Fruit fly (Drosophila melanogaster): ENCODE results near the gene miple1.

miple1 gene

dm6 chr3L:233251-233650 lies 33.8 kb upstream of the miple1 start, which contains the start of gene CG34453:
Gene CG34453, minus strand, starts transcription at chr3L:233351.
- TF ChIP-seq GATAd (GFP tag; optimal IDR thresholded peaks at IDR 0.05) (no peak), Vsx2 (GFP tag; optimal IDR thresholded peaks at IDR 0.05; ENCODE audit: partially characterized antibody) (no peak), Hnf4 (GFP tag; optimal IDR thresholded peaks at IDR 0.05) (no peak), ey (GFP tag; optimal IDR thresholded peaks at IDR 0.05) (no peak), brk (GFP tag; optimal IDR thresholded peaks at IDR 0.05) (no peak), rgr (GFP tag; optimal IDR thresholded peaks at IDR 0.05) (no peak), tai (GFP tag; optimal IDR thresholded peaks at IDR 0.05) (no peak), CG9705 (GFP tag; optimal IDR thresholded peaks at IDR 0.05) (no peak), br (GFP tag; optimal IDR thresholded peaks at IDR 0.05) (no peak), OdsH (GFP tag; optimal IDR thresholded peaks at IDR 0.05) (no peak), dl (GFP tag; optimal IDR thresholded peaks at IDR 0.05; ENCODE audit: insufficient read depth in 1 of 2, partially characterized antibody in 2 of 2) (no peak), Dif (GFP tag; optimal IDR thresholded peaks at IDR 0.05; ENCODE audit: partially characterized antibody) (no peak), dsf (GFP tag; optimal IDR thresholded peaks at IDR 0.05; ENCODE audit: borderline replicate concordance) (no peak), usp (GFP tag; optimal IDR thresholded peaks at IDR 0.05) (no peak), sage (GFP tag; optimal IDR thresholded peaks at IDR 0.05) (no peak)

DNA sequence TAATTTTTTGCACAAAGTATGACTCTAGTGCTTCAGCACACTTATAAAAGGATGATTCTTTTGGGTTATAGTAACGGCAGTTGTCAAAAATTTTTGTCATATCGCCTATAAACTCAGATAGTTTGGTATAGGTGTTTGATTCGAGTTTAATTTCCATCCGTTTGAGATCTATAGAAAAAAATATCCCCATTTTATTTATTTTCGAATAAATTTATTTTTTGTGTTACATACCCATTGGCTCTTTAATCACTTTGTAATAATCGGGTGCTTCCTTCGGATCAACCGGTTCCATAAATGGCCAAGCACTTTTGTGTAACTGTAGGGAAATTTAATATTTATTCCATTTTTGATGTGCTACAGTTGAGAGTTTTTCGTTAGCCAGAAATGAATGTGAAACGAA lies 32.8 kb upstream of the miple1 start:
- TF ChIP-seq dl (GFP tag; optimal IDR thresholded peaks at IDR 0.05; ENCODE audit: insufficient read depth in 1 of 2, partially characterized antibody in 2 of 2) (no peak), sv (GFP tag; optimal IDR thresholded peaks at IDR 0.05) (no peak), tai (GFP tag; optimal IDR thresholded peaks at IDR 0.05) (no peak)

- TF ChIP-seq Abd-B (GFP tag; optimal IDR thresholded peaks at IDR 0.05) = no peak
- peak; percentile 11 for TF ChIP-seq ey (GFP tag; optimal IDR thresholded peaks at IDR 0.05)
- TF ChIP-seq Hr83 (GFP tag; optimal IDR thresholded peaks at IDR 0.05; ENCODE audit: poor library complexity, severe bottlenecking) = peak; percentile 57
- no peak for TF ChIP-seq GATAd (GFP tag; optimal IDR thresholded peaks at IDR 0.05)
- no peak for TF ChIP-seq sage (GFP tag; optimal IDR thresholded peaks at IDR 0.05)
- no peak for TF ChIP-seq CrebA (GFP tag; optimal IDR thresholded peaks at IDR 0.05; ENCODE audit: borderline replicate concordance)
- no peak for TF ChIP-seq Hr78 (GFP tag; optimal IDR thresholded peaks at IDR 0.05)
- no peak for TF ChIP-seq brk (GFP tag; optimal IDR thresholded peaks at IDR 0.05)
- no peak for TF ChIP-seq Sp1 (GFP tag; optimal IDR thresholded peaks at IDR 0.05)
- no peak for TF ChIP-seq jim (GFP tag; optimal IDR thresholded peaks at IDR 0.05)
- TF ChIP-seq Myc (optimal IDR thresholded peaks at IDR 0.05) = no peak
- TF ChIP-seq psq (GFP tag; optimal IDR thresholded peaks at IDR 0.05) = peak; percentile 12
- no peak for TF ChIP-seq lola (GFP tag; optimal IDR thresholded peaks at IDR 0.05)
- no peak for TF ChIP-seq HLH106 (tag; optimal IDR thresholded peaks at IDR 0.05)
- TF ChIP-seq Mio (GFP tag; optimal IDR thresholded peaks at IDR 0.05) = no peak
- peak; percentile 30 for TF ChIP-seq CG9705 (GFP tag; optimal IDR thresholded peaks at IDR 0.05)
- no peak for TF ChIP-seq N (GFP tag; optimal IDR thresholded peaks at IDR 0.05)
- peak; percentile 42 for TF ChIP-seq tai (GFP tag; optimal IDR thresholded peaks at IDR 0.05)
- TF ChIP-seq Dfd (GFP tag; optimal IDR thresholded peaks at IDR 0.05) = no peak
- TF ChIP-seq Vsx2 (GFP tag; optimal IDR thresholded peaks at IDR 0.05; ENCODE audit: partially characterized antibody) = peak; percentile 63
- TF ChIP-seq OdsH (GFP tag; optimal IDR thresholded peaks at IDR 0.05) = peak; percentile 27
- TF ChIP-seq h (GFP tag; optimal IDR thresholded peaks at IDR 0.05) = no peak
- no peak for TF ChIP-seq Rel (GFP tag; optimal IDR thresholded peaks at IDR 0.05)
- no peak for TF ChIP-seq Rel (tag; optimal IDR thresholded peaks at IDR 0.05)
- TF ChIP-seq Jra (GFP tag; optimal IDR thresholded peaks at IDR 0.05) = no peak
- TF ChIP-seq CG32264 (GFP tag; optimal IDR thresholded peaks at IDR 0.05) = peak; percentile 9
- no peak for TF ChIP-seq rgr (GFP tag; optimal IDR thresholded peaks at IDR 0.05)
- TF ChIP-seq woc (GFP tag; optimal IDR thresholded peaks at IDR 0.05) = no peak
- peak; percentile 68 for TF ChIP-seq Dif (GFP tag; optimal IDR thresholded peaks at IDR 0.05; ENCODE audit: partially characterized antibody)
- peak; percentile 39 for TF ChIP-seq Hnf4 (GFP tag; optimal IDR thresholded peaks at IDR 0.05)
- no peak for TF ChIP-seq fru (GFP tag; optimal IDR thresholded peaks at IDR 0.05)
- no peak for TF ChIP-seq dmrt93B (GFP tag; optimal IDR thresholded peaks at IDR 0.05)
- no peak for TF ChIP-seq dl (GFP tag; optimal IDR thresholded peaks at IDR 0.05; ENCODE audit: insufficient read depth in 1 of 2, partially characterized antibody in 2 of 2)
- no peak for TF ChIP-seq dsf (GFP tag; optimal IDR thresholded peaks at IDR 0.05; ENCODE audit: borderline replicate concordance)
- TF ChIP-seq foxo (GFP tag; optimal IDR thresholded peaks at IDR 0.05) = no peak
- no peak for TF ChIP-seq pan (optimal IDR thresholded peaks at IDR 0.05)
- peak; percentile 20 for TF ChIP-seq sv (GFP tag; optimal IDR thresholded peaks at IDR 0.05)
- TF ChIP-seq usp (GFP tag; optimal IDR thresholded peaks at IDR 0.05) = no peak
- no peak for TF ChIP-seq br (GFP tag; optimal IDR thresholded peaks at IDR 0.05)
Observed at dm6 chr3L:246644-247199, 20.4 kb upstream of the miple1 start.

Measured in whole organism, wandering third instar larva.